Fruit fly (Drosophila melanogaster) Kc167 (cell line): ENCODE results near the gene CG33995.

ENCODE experiments used
- Myc ChIP-seq: fragments of >200 bp; optimal IDR thresholded peaks from 2 replicates; lab custom pipeline; 2017; ENCODE audit warnings: missing external identifiers
- Sin3A ChIP-seq: fragments of >200 bp; optimal IDR thresholded peaks from 2 replicates; lab custom pipeline; 2018; ENCODE audit warnings: missing external identifiers
- h ChIP-seq: fragments of >200 bp; optimal IDR thresholded peaks from 3 replicates; lab custom pipeline; 2018; ENCODE audit warnings: missing external identifiers
- insv ChIP-seq: fragments of >200 bp; optimal IDR thresholded peaks from 3 replicates; lab custom pipeline; 2018; ENCODE audit warnings: missing external identifiers
- psq ChIP-seq: fragments of >200 bp; optimal IDR thresholded peaks from 2 replicates; lab custom pipeline; 2017; ENCODE audit warnings: missing external identifiers
- ttk ChIP-seq: sonication (Bioruptor generic); optimal IDR thresholded peaks from 2 replicates; lab custom pipeline; 2017; ENCODE audit warnings: missing external identifiers

Gene CG33995

DNA sequence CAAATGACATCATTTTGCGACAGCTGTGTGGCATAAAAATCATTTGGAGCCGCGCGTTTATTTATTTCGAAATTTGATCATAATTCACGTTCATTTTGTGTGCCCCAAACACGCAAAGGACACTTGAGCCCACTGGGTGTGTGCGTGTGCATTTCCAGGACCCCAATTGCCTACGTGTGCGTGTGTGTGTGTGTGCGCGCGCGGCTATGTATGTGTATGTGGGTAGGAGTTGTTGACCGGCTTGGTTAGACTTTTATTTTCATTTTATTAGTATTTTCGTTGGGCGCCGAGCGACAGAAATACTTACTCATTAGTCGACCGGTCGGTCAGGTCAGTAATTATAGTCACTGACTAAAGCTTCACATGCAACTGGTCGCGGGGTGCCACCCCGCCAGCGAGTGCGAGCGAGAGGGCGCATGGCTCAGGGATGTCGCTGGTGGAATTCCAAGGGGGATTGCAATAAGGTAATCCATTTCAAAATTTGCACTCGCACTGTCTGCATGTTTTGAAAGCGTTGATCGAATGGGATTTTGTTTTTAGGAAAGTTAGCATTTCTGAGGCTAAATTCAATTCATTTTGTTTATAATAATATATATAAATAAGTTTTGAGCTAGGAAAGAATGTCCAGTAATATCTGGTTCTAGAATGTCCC lies 551 bp downstream of the CG33995 start:
- TF ChIP-seq psq (no peak), ttk (lab: Kevin White, UChicago) (no peak), Myc (no peak)

DNA sequence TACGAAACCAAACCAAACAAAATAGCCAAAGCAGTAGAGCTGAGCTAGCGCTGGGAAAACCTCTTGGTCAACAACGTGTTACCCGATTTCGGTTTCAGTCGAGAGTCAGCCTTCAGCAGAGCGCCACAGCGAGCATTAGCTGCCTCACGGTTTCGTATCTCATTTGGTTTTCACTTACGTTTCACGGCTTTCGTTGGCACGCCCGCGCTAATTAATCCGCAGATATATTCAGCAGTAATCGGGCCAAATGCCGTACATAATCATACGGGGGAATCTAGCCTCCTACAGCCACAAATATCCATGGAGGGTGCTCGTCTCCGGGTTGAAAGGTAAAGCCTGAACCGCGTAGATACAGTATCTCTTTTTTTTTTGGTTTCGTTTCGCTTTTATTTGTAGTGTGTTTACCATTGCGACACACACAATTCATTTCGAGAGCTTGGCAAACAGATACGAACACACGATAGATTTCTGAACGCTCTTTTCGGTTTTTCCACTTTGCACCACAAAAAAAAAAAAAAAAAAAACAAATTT lies 1.4 kb downstream of the CG33995 start, which contains the start of gene CG31650:
Gene CG31650 (minus strand): TSS at position 352 of the 531 bp plus-strand sequence.
- no peak for TF ChIP-seq h (lab: Kevin White, UChicago)
- TF ChIP-seq insv (lab: Kevin White, UChicago): no peak
- TF ChIP-seq Sin3A (lab: Kevin White, UChicago): no peak
- no peak for TF ChIP-seq psq
- TF ChIP-seq ttk (lab: Kevin White, UChicago): no peak

DNA sequence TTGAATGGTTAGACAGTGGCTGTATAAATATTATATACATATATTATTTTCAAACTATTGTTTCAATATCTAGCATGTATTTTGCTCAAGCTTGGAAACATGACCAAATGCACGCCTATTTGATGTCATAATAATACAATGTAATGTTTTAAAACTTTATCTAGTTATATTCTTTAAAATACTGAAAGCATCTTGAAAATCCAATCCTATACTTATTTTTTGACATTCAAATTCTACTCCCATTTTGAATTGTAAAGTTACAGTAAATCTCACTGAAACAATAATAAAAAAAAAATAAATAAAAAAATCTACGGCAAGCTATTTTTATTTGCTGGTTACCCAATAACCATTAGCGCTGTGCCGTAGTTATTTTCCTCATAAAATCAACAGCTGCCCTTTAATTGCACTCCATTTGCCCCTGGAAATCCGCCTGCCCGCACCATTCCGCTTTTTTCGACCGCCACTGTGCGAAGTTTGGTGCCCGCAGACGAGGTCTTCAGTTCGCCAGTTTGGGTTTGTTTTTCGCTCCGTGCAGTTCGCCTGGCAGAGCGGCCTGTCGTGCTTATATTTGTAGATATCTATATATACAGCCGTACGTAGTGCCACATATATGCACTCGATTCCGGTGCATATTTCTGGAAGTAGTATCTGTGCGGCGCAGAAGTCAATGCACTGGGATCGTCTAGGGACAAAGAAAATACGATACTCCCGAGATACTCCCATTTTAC lies 2.0 kb downstream of the CG33995 start:
- TF ChIP-seq Myc (no peak), insv (lab: Kevin White, UChicago) (no peak), h (lab: Kevin White, UChicago) (no peak), psq (no peak), ttk (lab: Kevin White, UChicago) (no peak), Sin3A (lab: Kevin White, UChicago) (no peak)

DNA sequence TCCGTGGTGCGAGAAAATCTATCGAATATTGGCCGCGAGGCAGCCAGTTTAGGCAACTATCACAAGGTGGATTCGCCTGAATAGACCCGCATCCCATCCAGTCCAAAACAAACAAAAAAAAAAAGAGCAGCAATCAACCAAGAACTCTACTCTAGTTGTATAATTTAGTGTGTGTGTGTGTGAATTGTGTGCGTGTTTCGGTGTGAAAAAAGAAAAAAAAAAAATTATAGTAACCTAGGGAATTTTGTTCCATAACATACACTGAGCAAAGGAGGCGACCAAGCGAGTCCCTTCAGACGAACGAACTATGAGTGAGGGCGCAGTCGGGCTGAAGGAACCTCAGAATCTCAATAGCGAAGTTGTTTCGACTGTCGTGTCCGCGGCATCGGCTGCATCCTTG lies 3.2 kb downstream of the CG33995 start:
- no peak for TF ChIP-seq ttk (lab: Kevin White, UChicago)
- TF ChIP-seq h (lab: Kevin White, UChicago): no peak
- no peak for TF ChIP-seq Myc
- TF ChIP-seq Sin3A (lab: Kevin White, UChicago): no peak
- no peak for TF ChIP-seq psq
- no peak for TF ChIP-seq insv (lab: Kevin White, UChicago)

DNA sequence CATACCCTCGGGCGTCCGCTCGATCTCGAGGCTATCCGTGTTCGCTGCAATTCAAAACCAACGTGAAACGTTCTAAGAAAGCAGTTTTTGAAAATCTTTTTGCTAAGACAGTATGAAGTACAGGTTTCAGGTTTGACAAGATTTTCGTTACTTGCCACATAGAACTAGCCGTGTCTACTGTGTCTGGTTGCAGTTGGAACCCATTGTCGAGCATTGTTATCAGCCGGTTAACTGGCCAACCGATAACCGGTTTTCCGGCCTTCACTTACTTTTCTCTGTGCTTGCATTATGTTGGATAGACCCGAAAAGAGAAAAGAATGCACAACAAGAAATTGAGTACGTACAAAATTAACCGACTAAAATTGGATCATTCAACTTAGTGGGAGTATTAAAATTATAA lies 6.9 kb downstream of the CG33995 start:
- no peak for TF ChIP-seq psq
- TF ChIP-seq ttk (lab: Kevin White, UChicago): no peak
- no peak for TF ChIP-seq Myc

DNA sequence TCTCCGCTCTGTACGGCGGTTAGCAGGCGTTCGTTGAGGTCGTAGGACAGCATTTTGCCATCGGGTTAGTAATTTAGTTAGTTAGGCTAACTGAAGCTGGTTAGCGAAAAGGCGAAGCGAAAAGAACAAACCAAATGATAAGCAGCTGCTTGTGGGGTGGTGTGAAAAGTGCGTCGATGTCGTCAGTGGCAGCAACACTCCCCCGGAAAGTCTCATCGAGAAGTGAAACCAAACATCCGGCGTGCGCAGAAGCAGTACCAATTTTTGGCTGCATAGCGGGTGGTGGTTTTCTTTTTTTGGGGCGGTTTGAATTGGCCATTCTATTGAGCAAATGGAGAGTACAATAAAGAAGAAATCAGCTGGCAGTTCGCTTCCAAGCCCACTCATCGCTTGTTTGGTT lies 7.8 kb downstream of the CG33995 start, which contains the start of gene CG9121:
Gene CG9121 (minus strand): TSS at position 238 of the 400 bp plus-strand sequence.
- TF ChIP-seq Myc (no peak), h (lab: Kevin White, UChicago) (no peak), psq (no peak), insv (lab: Kevin White, UChicago) (no peak), ttk (lab: Kevin White, UChicago) (no peak), Sin3A (lab: Kevin White, UChicago) (no peak)

DNA sequence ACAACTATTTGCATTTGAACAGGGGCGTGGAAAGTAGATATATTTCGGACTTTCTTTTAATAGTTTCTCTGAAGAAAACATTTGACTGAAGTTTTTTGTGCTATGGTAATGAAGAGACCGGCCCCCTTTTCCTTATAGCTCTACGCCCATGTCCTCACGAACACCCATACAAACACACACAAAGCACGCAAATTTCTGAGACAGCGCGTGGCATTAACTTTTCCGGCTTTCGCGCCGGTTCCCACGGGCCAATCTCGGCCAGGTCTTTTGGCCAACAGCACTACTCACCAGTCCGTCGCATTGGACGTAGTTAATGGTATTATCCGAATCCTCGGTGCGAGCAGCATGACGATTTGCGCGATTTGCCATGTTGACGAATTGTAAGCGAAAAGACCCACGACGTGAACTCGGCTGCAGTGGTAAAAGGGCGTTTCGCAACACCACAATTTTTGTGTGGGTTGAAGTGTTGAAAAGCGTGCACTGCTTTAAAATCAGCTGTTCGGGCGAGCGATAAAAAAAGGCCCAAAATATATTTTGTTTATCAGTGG lies 9.4 kb downstream of the CG33995 start, which contains the start of gene senju:
Gene senju (plus strand): TSS at position 477 of the 548 bp plus-strand sequence.
- TF ChIP-seq Myc (no peak), ttk (lab: Kevin White, UChicago) (no peak), psq (no peak)

DNA sequence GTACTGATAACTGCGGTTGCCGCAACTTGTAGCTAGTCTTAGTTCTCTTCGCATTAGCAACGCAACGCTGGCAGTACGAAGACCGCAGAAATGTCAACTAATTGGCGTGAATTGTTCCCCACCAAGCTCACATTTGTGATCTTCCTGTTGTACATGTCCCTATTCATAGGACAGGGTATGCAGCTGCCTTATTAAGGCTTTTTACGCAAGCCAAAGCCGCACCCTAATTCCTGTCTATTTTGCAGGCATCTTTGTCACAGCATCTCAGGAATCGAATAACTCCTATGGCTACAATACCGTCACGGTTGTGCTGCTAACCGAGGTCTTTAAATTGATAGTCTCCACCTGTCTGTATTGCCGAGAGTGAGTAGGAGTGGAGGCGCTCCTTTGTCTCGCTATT lies 9.9 kb downstream of the CG33995 start, which contains the start of gene eIF3h:
Gene eIF3h (minus strand): TSS at position 101 of the 400 bp plus-strand sequence.
- TF ChIP-seq psq (no peak), insv (lab: Kevin White, UChicago) (no peak), ttk (lab: Kevin White, UChicago) (no peak), Myc (no peak), h (lab: Kevin White, UChicago) (no peak), Sin3A (lab: Kevin White, UChicago) (no peak)

DNA sequence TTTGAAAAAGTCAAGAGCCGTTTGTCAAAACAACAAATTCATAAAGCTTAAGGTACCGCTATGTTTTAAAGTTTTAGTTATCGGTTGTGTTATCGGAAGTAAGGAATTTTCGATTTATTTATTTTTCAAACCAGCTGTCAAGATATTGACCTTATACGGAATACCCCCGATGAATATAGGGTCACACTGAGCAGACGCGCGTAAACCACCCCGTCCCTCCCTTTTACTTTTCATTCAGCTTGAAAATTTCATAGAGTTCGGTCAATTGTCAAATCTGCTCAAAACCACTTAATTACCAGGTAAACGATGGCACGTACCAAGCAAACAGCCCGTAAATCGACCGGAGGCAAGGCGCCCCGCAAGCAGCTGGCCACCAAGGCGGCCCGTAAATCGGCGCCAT lies 11.9 kb downstream of the CG33995 start, which contains the start of the genes CG14036 and His3.3A:
Gene CG14036 (minus strand): TSS at position 64 of the 400 bp plus-strand sequence.
Gene His3.3A (plus strand): TSS at position 106 of the 400 bp plus-strand sequence.
- no peak for TF ChIP-seq psq
- TF ChIP-seq h (lab: Kevin White, UChicago): no peak
- no peak for TF ChIP-seq Sin3A (lab: Kevin White, UChicago)
- no peak for TF ChIP-seq Myc
- TF ChIP-seq ttk (lab: Kevin White, UChicago): no peak
- no peak for TF ChIP-seq insv (lab: Kevin White, UChicago)

DNA sequence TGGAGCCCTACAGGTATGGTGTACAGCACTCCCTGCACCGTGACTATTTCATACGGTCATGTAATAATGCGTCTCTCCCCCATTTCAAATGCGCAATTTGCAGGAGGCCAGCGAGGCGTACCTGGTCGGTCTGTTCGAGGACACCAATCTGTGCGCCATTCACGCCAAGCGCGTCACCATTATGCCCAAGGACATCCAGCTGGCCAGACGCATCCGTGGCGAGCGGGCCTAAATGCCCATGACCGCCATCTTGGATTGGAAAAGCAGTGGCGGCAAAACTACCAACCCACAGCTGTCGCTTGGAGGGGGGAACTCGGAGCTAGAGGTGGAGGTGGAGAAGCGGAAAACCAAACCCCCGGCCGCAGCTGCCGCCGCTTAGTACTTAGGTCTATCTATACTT lies 12.5 kb downstream of the CG33995 start:
- TF ChIP-seq psq (no peak), Sin3A (lab: Kevin White, UChicago) (no peak), Myc (no peak), ttk (lab: Kevin White, UChicago) (no peak), h (lab: Kevin White, UChicago) (no peak), insv (lab: Kevin White, UChicago) (no peak)

DNA sequence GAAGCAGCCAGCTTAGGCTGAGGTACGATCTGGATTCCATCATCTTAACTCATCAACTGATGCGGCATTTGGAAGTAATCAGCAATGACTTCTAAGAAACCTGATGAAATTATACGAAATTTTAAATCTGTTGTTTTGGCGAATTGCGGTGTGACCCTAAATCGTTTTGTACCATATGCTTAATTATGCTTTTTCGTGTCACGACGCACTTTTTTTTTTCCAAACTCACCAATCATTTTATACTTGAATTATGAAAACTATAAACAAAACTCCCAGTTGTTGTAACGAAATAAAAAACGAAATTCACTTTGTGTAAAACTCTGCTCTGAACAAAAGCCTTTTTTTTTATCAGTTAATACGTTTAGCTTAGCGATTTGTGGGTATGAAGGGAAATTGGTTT lies 15.0 kb downstream of the CG33995 start, which contains the start of gene Nepl3:
Gene Nepl3 (minus strand): TSS at position 155 of the 400 bp plus-strand sequence.
- no peak for TF ChIP-seq h (lab: Kevin White, UChicago)
- TF ChIP-seq Sin3A (lab: Kevin White, UChicago): no peak
- TF ChIP-seq Myc: no peak
- TF ChIP-seq insv (lab: Kevin White, UChicago): no peak
- TF ChIP-seq ttk (lab: Kevin White, UChicago): no peak
- TF ChIP-seq psq: no peak
